Fruit fly (Drosophila melanogaster): ENCODE data around the gene CG32563.

DNA sequence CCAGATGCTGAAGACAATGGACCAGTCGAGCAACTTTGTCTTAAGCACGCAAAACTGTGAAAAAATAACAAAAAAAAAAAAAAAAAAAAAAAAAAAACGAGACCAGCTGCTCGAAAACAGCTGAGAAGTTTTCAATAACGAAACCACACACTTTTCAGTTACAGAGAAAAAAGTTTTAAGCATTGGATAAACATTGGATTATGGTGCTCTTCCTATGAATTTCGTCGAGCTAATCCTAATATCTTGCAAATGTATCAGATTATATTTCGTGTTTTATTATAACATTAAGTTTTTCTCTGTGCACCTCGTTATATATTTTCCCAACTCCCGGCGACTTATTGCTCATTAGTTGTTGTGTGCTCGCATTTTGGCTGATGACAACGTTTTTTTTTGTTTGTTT, 31.7 kb upstream of the CG32563 start:
- TF ChIP-seq psq (GFP tag; optimal IDR thresholded peaks at IDR 0.05): no peak
- TF ChIP-seq CG32264 (GFP tag; optimal IDR thresholded peaks at IDR 0.05): no peak
- no peak for TF ChIP-seq lola (GFP tag; optimal IDR thresholded peaks at IDR 0.05)
- TF ChIP-seq Abd-B (GFP tag; optimal IDR thresholded peaks at IDR 0.05): no peak
- no peak for TF ChIP-seq Sp1 (GFP tag; optimal IDR thresholded peaks at IDR 0.05)
- TF ChIP-seq Myc (optimal IDR thresholded peaks at IDR 0.05): no peak
- no peak for TF ChIP-seq br (GFP tag; optimal IDR thresholded peaks at IDR 0.05)
- TF ChIP-seq OdsH (GFP tag; optimal IDR thresholded peaks at IDR 0.05): peak; percentile 9
- no peak for TF ChIP-seq pan (optimal IDR thresholded peaks at IDR 0.05)
- TF ChIP-seq Hr78 (GFP tag; optimal IDR thresholded peaks at IDR 0.05): no peak
- no peak for TF ChIP-seq usp (GFP tag; optimal IDR thresholded peaks at IDR 0.05)
- peak; percentile 24 for TF ChIP-seq fru (GFP tag; optimal IDR thresholded peaks at IDR 0.05)
- no peak for TF ChIP-seq GATAd (GFP tag; optimal IDR thresholded peaks at IDR 0.05)

Measured in whole organism, wandering third instar larva.